Worm (Caenorhabditis elegans) whole organism, midembryonic: ENCODE results near the gene T26C5.4.

Experiments used
- T22C8.4 ChIP-seq: fragments of 200-800 bp; sonication (Bioruptor generic); IDR thresholded peaks from 2 replicates; pipeline ENCODE4 v1.3.6; 2022; ENCODE audit warnings: missing genetic modification characterization, missing compliant biosample characterization
- cog-1 ChIP-seq: sonication (generic microtip); optimal IDR thresholded peaks from 2 replicates; lab custom pipeline; 2016; ENCODE audit warnings: missing genetic modification characterization, missing compliant biosample characterization
- flt-1 ChIP-seq: fragments of 200-800 bp; sonication (Bioruptor generic); IDR thresholded peaks from 2 replicates; pipeline ENCODE4 v1.3.6; 2022; ENCODE audit warnings: missing genetic modification characterization, missing compliant biosample characterization
- med-1 ChIP-seq: sonication (generic microtip); optimal IDR thresholded peaks from 2 replicates; lab custom pipeline; 2017; ENCODE audit warnings: missing genetic modification characterization, mild to moderate bottlenecking, missing compliant biosample characterization, antibody characterized with exemption, missing genetic modification reagents; ENCODE audit not compliant: insufficient read depth
- ref-1 ChIP-seq: fragments of 200-800 bp; sonication (Bioruptor generic); conservative IDR thresholded peaks from 2 replicates; pipeline ENCODE4 v1.3.6; 2022; ENCODE audit warnings: missing genetic modification reagents, missing genetic modification characterization, missing compliant biosample characterization
- tab-1 ChIP-seq: fragments of 200-800 bp; sonication (Bioruptor generic); IDR thresholded peaks from 2 replicates; pipeline ENCODE4 v1.3.6; 2022; ENCODE audit warnings: missing genetic modification characterization, missing compliant biosample characterization
- ztf-23 ChIP-seq: fragments of 200-800 bp; sonication (Bioruptor generic); IDR thresholded peaks from 2 replicates; pipeline ENCODE4 v1.3.6; 2022; ENCODE audit warnings: missing genetic modification reagents, missing genetic modification characterization, missing compliant biosample characterization

ce11 chrII:9242804-9243203, 7.5 kb downstream of the T26C5.4 start:
- TF ChIP-seq flt-1 (GFP tag; lab: Robert Waterston, UW) (no peak), ztf-23 (GFP tag; lab: Robert Waterston, UW) (no peak), cog-1 (no peak), ref-1 (GFP tag; lab: Robert Waterston, UW) (no peak), tab-1 (no peak), med-1 (GFP tag; lab: Kevin White, UChicago) (no peak), T22C8.4 (GFP tag; lab: Robert Waterston, UW) (no peak)
